Fruit fly (Drosophila melanogaster) whole organism, embryonic: ENCODE data around the gene CG43645.

Experiments used
- CG10979 ChIP-seq: fragments of 200-800 bp; sonication (Bioruptor generic); optimal IDR thresholded peaks from 2 replicates; lab custom pipeline; 2018; ENCODE audit warnings: missing biosample characterization, mild to moderate bottlenecking, missing genetic modification characterization, moderate library complexity
- CG1647 ChIP-seq: fragments of 200-800 bp; sonication (Bioruptor generic); optimal IDR thresholded peaks from 3 replicates; lab custom pipeline; 2016; ENCODE audit warnings: missing biosample characterization, missing genetic modification characterization
- CG17912 ChIP-seq: fragments of 200-800 bp; sonication (Bioruptor generic); optimal IDR thresholded peaks from 2 replicates; lab custom pipeline; 2018; ENCODE audit warnings: missing biosample characterization, mild to moderate bottlenecking, missing genetic modification characterization
- Fer3 ChIP-seq: fragments of 200-800 bp; sonication (Bioruptor generic); optimal IDR thresholded peaks from 2 replicates; lab custom pipeline; 2018; ENCODE audit warnings: missing biosample characterization, mild to moderate bottlenecking, missing genetic modification characterization, moderate library complexity
- H15 ChIP-seq: fragments of 200-800 bp; sonication (Bioruptor generic); IDR thresholded peaks from 3 replicates; pipeline ENCODE4 v1.3.6; 2022; ENCODE audit warnings: missing biosample characterization, missing genetic modification characterization
- HmgZ ChIP-seq: fragments of 200-800 bp; sonication (Bioruptor generic); optimal IDR thresholded peaks from 2 replicates; lab custom pipeline; 2018; ENCODE audit warnings: missing biosample characterization, mild to moderate bottlenecking, missing genetic modification characterization
- vfl ChIP-seq: fragments of 200-800 bp; sonication (Bioruptor generic); optimal IDR thresholded peaks from 2 replicates; lab custom pipeline; 2016; ENCODE audit warnings: missing biosample characterization, missing genetic modification characterization

DNA sequence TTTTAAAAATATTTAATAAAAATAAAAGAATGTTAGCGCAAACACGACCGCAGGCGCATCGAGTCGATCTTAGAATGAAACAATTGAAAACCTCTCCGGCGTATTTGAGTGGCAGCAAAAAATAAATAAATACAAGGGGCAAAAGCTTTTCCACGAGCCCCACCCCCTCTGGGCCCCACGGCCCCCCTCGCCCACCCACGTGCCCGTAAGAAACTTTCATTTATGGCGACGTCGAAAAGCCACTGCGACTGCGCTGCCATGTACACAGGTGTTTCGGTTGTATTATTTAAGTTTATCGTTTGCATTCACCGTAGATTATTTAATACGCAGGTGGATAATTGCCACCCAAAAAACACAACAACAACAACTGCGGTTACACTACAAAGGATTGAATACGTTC lies 37.1 kb upstream of the CG43645 start:
- no peak for TF ChIP-seq HmgZ
- TF ChIP-seq vfl (GFP tag; lab: Kevin White, UChicago): no peak
- no peak for TF ChIP-seq CG10979 (tag; lab: Kevin White, UChicago)
- TF ChIP-seq H15: no peak
- no peak for TF ChIP-seq Fer3
- TF ChIP-seq CG1647 (GFP tag; lab: Kevin White, UChicago): no peak
- TF ChIP-seq CG17912 (GFP tag; lab: Kevin White, UChicago): no peak
